Worm (Caenorhabditis elegans) whole organism, L1 larva: ENCODE data around the gene cha-1.

Experiments used
- C34B4.2 ChIP-seq: sonication (generic microtip); optimal IDR thresholded peaks from 2 replicates; lab custom pipeline; 2017; ENCODE audit warnings: mild to moderate bottlenecking, missing genetic modification characterization, missing compliant biosample characterization
- aly-2 ChIP-seq: fragments of 150-350 bp; optimal IDR thresholded peaks from 2 replicates; lab custom pipeline; 2014; ENCODE audit warnings: missing biosample characterization, missing genetic modification characterization
- ama-1 ChIP-seq: fragments of 150-350 bp; optimal IDR thresholded peaks from 2 replicates; lab custom pipeline; 2014
- ceh-82 ChIP-seq, 3 experiments: fragments of 150-350 bp in 1 of 3; sonication (generic microtip) in 2 of 3; optimal IDR thresholded peaks; 2 replicates each; lab custom pipeline; 2014 to 2017; ENCODE audit warnings: missing biosample characterization in 3 of 3, missing genetic modification characterization in 3 of 3
- ceh-90 ChIP-seq: sonication (generic microtip); optimal IDR thresholded peaks from 2 replicates; lab custom pipeline; 2016; ENCODE audit warnings: missing genetic modification characterization, missing compliant biosample characterization
- ces-1 ChIP-seq: fragments of 150-350 bp; optimal IDR thresholded peaks from 2 replicates; lab custom pipeline; 2014; ENCODE audit warnings: missing biosample characterization, missing genetic modification reagents, missing genetic modification characterization
- egl-27 ChIP-seq, 2 experiments: fragments of 150-350 bp in 1 of 2; sonication (generic microtip); optimal IDR thresholded peaks; 3 replicates each; lab custom pipeline; 2017 to 2018; ENCODE audit warnings: missing biosample characterization in 2 of 2, missing genetic modification characterization in 2 of 2, missing genetic modification reagents in 2 of 2
- elt-2 ChIP-seq: sonication (generic microtip); optimal IDR thresholded peaks from 2 replicates; lab custom pipeline; 2016; ENCODE audit warnings: missing genetic modification characterization, mild to moderate bottlenecking, inconsistent platforms, missing compliant biosample characterization, missing genetic modification reagents
- fkh-8 ChIP-seq: sonication (generic microtip); optimal IDR thresholded peaks from 2 replicates; lab custom pipeline; 2016; ENCODE audit warnings: mild to moderate bottlenecking, missing genetic modification characterization, missing compliant biosample characterization
- jun-1 ChIP-seq: fragments of 150-350 bp; optimal IDR thresholded peaks from 2 replicates; lab custom pipeline; 2014; ENCODE audit warnings: missing biosample characterization, missing genetic modification reagents, missing genetic modification characterization
- pag-3 ChIP-seq: sonication (generic microtip); optimal IDR thresholded peaks from 2 replicates; lab custom pipeline; 2017; ENCODE audit warnings: missing genetic modification characterization, mild to moderate bottlenecking, missing compliant biosample characterization, antibody characterized with exemption, borderline replicate concordance; ENCODE audit not compliant: insufficient read depth
- pqm-1 ChIP-seq: sonication (generic microtip); optimal IDR thresholded peaks from 3 replicates; lab custom pipeline; 2017; ENCODE audit warnings: missing biosample characterization, missing genetic modification characterization
- zag-1 ChIP-seq: fragments of 150-350 bp; optimal IDR thresholded peaks from 2 replicates; lab custom pipeline; 2014; ENCODE audit warnings: missing biosample characterization, missing genetic modification characterization
- ztf-11 ChIP-seq, 2 experiments: sonication (generic microtip); optimal IDR thresholded peaks; 2 replicates each; lab custom pipeline; 2016 to 2017; ENCODE audit warnings: missing genetic modification characterization in 2 of 2, missing biosample characterization in 1 of 2, missing compliant biosample characterization in 1 of 2

DNA sequence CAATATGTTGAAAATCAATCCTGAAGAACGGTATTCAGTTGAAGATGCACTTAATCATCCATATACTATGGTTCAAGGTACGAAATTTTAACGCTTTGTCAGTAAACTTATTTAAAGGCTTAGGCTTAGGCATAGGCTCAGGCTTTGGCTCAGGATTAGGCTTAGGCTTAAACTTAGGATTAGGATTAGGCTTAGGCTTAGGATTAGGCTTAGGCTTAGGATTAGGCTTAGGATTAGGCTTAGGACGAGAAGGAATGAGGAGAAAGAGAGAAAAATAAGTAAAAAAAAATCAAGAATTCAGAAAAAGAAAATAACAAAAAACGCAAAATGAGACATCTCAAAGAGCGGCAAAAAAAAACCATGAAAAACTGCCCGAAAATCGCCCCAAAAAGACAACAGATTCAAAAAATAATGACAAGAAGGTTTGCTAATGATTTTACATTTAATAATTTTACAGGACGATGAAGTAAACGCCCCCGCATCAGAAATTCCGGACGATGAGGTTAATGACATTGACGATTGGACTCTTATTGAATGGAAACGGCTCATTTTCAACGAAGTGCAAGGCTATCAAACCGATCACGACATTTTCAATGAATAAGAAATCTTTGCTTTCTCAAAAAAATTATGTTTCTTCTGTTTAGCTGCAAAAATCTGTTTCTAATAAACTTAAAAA is 15.8 kb downstream of the cha-1 start:
- TF ChIP-seq C34B4.2 (tag; lab: Kevin White, UChicago) (no peak), egl-27 (tag; optimal IDR thresholded peaks at IDR 0.05; lab: Kevin White, UChicago) (no peak), elt-2 (tag; lab: Kevin White, UChicago) (no peak), ztf-11 (tag; optimal IDR thresholded peaks at IDR 0.05; lab: Kevin White, UChicago) (no peak), ces-1 (no peak), ceh-90 (tag; lab: Kevin White, UChicago) (no peak), pag-3 (tag; lab: Kevin White, UChicago) (no peak), ceh-82 (tag; optimal IDR thresholded peaks at IDR 0.05; lab: Kevin White, UChicago) (no peak), pqm-1 (no peak), aly-2 (tag; lab: Kevin White, UChicago) (no peak), zag-1 (tag; lab: Kevin White, UChicago) (no peak), fkh-8 (tag; lab: Kevin White, UChicago) (no peak), ama-1 (no peak), jun-1 (tag; lab: Kevin White, UChicago) (no peak)
